Worm (Caenorhabditis elegans) whole organism, L4 larva: ENCODE data around the gene idpp-11.

ENCODE experiments used
- daf-12 ChIP-seq: fragments of 150-350 bp; optimal IDR thresholded peaks from 2 replicates; lab custom pipeline; 2014; ENCODE audit warnings: missing biosample characterization, missing genetic modification reagents, missing genetic modification characterization
- dpl-1 ChIP-seq: fragments of 150-350 bp; optimal IDR thresholded peaks from 2 replicates; lab custom pipeline; 2014; ENCODE audit warnings: missing biosample characterization, missing genetic modification reagents, missing genetic modification characterization
- mep-1 ChIP-seq: fragments of 150-350 bp; sonication (generic microtip); optimal IDR thresholded peaks from 3 replicates; lab custom pipeline; 2014; ENCODE audit warnings: missing biosample characterization, missing genetic modification characterization

DNA sequence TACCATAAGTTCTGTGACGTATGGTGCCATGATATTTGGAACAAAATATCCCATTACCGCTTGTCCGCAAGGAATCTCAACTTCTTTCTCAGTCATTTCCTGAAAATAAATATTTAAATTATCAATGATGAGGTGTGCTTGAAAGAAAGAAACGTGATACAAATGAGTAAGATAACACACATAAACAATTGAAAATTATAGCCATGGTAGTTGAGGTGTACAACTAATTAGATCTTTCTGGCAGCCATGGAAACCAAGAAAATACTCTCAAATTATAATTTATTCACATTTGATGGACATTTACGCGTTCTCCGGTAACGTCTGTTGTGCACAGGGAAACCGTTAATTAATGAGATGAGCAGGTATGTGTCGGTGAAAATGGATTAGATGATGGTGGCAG lies 50.0 kb downstream of the idpp-11 start, which contains the start of gene C39D10.5:
- TF ChIP-seq dpl-1 (GFP tag; lab: Kevin White, UChicago) = no peak
- TF ChIP-seq mep-1 = no peak
- TF ChIP-seq daf-12 (tag; lab: Kevin White, UChicago) = no peak
